Worm (Caenorhabditis elegans) whole organism, L4 larva: ENCODE data around the gene eef-1B.2.

Experiments
- R02D3.7 ChIP-seq: fragments of 150-350 bp; sonication (generic microtip); optimal IDR thresholded peaks from 3 replicates; lab custom pipeline; 2014; ENCODE audit warnings: missing biosample characterization, missing genetic modification characterization
- ceh-28 ChIP-seq: fragments of 150-350 bp; optimal IDR thresholded peaks from 2 replicates; lab custom pipeline; 2014; ENCODE audit warnings: missing biosample characterization, missing genetic modification reagents, missing genetic modification characterization
- ceh-44 ChIP-seq: fragments of 200-800 bp; sonication (Bioruptor generic); IDR thresholded peaks from 2 replicates; pipeline ENCODE4 v1.3.6; 2022; ENCODE audit warnings: missing genetic modification reagents, missing genetic modification characterization, missing compliant biosample characterization
- daf-19 ChIP-seq: fragments of 200-800 bp; sonication (Bioruptor generic); conservative IDR thresholded peaks from 2 replicates; pipeline ENCODE4 v1.3.6; 2022; ENCODE audit warnings: missing genetic modification characterization, missing compliant biosample characterization
- egl-27 ChIP-seq: sonication (generic microtip); optimal IDR thresholded peaks from 3 replicates; lab custom pipeline; 2017; ENCODE audit warnings: missing biosample characterization, missing genetic modification reagents, missing genetic modification characterization
- mep-1 ChIP-seq: fragments of 150-350 bp; sonication (generic microtip); optimal IDR thresholded peaks from 3 replicates; lab custom pipeline; 2014; ENCODE audit warnings: missing biosample characterization, missing genetic modification characterization
- nhr-11 ChIP-seq: fragments of 150-350 bp; optimal IDR thresholded peaks from 2 replicates; lab custom pipeline; 2014; ENCODE audit warnings: missing biosample characterization, missing genetic modification characterization
- nhr-237 ChIP-seq: sonication (generic microtip); optimal IDR thresholded peaks from 2 replicates; lab custom pipeline; 2017; ENCODE audit warnings: missing biosample characterization, missing genetic modification characterization
- nhr-28 ChIP-seq: fragments of 150-350 bp; optimal IDR thresholded peaks from 2 replicates; lab custom pipeline; 2014; ENCODE audit warnings: missing biosample characterization, missing genetic modification characterization
- nhr-41 ChIP-seq: fragments of 200-800 bp; sonication (Bioruptor generic); IDR thresholded peaks from 2 replicates; pipeline ENCODE4 v1.3.6; 2022; ENCODE audit warnings: missing genetic modification reagents, missing genetic modification characterization, missing compliant biosample characterization
- rbr-2 ChIP-seq: sonication (generic microtip); optimal IDR thresholded peaks from 2 replicates; lab custom pipeline; 2016; ENCODE audit warnings: missing genotype, missing genetic modification characterization, missing compliant biosample characterization
- skn-1 ChIP-seq: fragments of 150-350 bp; optimal IDR thresholded peaks from 2 replicates; lab custom pipeline; 2014; ENCODE audit warnings: missing biosample characterization, missing genetic modification characterization
- unc-62 ChIP-seq, 3 experiments: fragments of 150-350 bp in 1 of 3; sonication (generic microtip); optimal IDR thresholded peaks in 2 of 3; peaks in 1 of 3; 1 replicate in 1 of 3; 2 replicates in 2 of 3; lab custom pipeline; 2014 to 2017; ENCODE audit warnings: missing biosample characterization in 3 of 3, missing genetic modification characterization in 3 of 3, missing genetic modification reagents in 3 of 3, missing genotype in 1 of 3
- ztf-11 ChIP-seq: fragments of 150-350 bp; optimal IDR thresholded peaks from 2 replicates; lab custom pipeline; 2014; ENCODE audit warnings: missing biosample characterization, missing genetic modification characterization

ce11 chrIV:15028386-15028785, 8.7 kb upstream of the eef-1B.2 start:
- TF ChIP-seq nhr-237 (tag; lab: Kevin White, UChicago) (no peak), unc-62 (GFP tag; optimal IDR thresholded peaks at IDR 0.05 in 1 of 2; lab: Kevin White, UChicago) (no peak), unc-62 (tag; optimal IDR thresholded peaks at IDR 0.05; lab: Kevin White, UChicago) (no peak), rbr-2 (tag; lab: Kevin White, UChicago) (no peak), skn-1 (no peak), nhr-41 (GFP tag; lab: Robert Waterston, UW) (no peak), mep-1 (no peak), ceh-28 (tag; lab: Kevin White, UChicago) (no peak), ztf-11 (tag; lab: Kevin White, UChicago) (no peak), nhr-11 (tag; lab: Kevin White, UChicago) (no peak), R02D3.7 (tag; lab: Kevin White, UChicago) (no peak), ceh-44 (no peak), nhr-28 (tag; lab: Kevin White, UChicago) (no peak), egl-27 (tag; lab: Kevin White, UChicago) (no peak), daf-19 (GFP tag; lab: Robert Waterston, UW) (no peak)
